Worm (Caenorhabditis elegans): ENCODE results near the gene ech-5.

ech-5 gene

ce11 chrIV:749557-749956 is 47.3 kb upstream of the ech-5 start:
- TF ChIP-seq mec-3 (tag; optimal IDR thresholded peaks at IDR 0.05; ENCODE audit: borderline replicate concordance) (no peak), unc-86 (tag; optimal IDR thresholded peaks at IDR 0.05) (no peak), hlh-15 (tag; optimal IDR thresholded peaks at IDR 0.05) (no peak)

- TF ChIP-seq ceh-18 (tag; optimal IDR thresholded peaks at IDR 0.05): no peak
- TF ChIP-seq ceh-14 (tag; optimal IDR thresholded peaks at IDR 0.05): no peak
- no peak for TF ChIP-seq ceh-34 (tag; optimal IDR thresholded peaks at IDR 0.05)
- TF ChIP-seq C38D4.7 (GFP tag; optimal IDR thresholded peaks at IDR 0.05): no peak
- no peak for TF ChIP-seq hlh-15 (tag; optimal IDR thresholded peaks at IDR 0.05)
- no peak for TF ChIP-seq ama-1 (optimal IDR thresholded peaks at IDR 0.05)
- TF ChIP-seq lin-11 (tag; optimal IDR thresholded peaks at IDR 0.05): no peak
- no peak for TF ChIP-seq sdc-2 (tag; optimal IDR thresholded peaks at IDR 0.05)
- TF ChIP-seq ceh-45 (GFP tag; IDR thresholded peaks at IDR 0.05): no peak
- TF ChIP-seq ttx-3 (tag; optimal IDR thresholded peaks at IDR 0.05): no peak
These were observed 42.4 kb upstream of the ech-5 start for ce11 chrIV:754357-754972.

- TF ChIP-seq che-1 (tag; optimal IDR thresholded peaks at IDR 0.05) (no peak), ceh-6 (GFP tag; optimal IDR thresholded peaks at IDR 0.05) (no peak), nhr-232 (tag; optimal IDR thresholded peaks at IDR 0.05) (no peak), fkh-6 (tag; optimal IDR thresholded peaks at IDR 0.05) (no peak), hlh-15 (tag; optimal IDR thresholded peaks at IDR 0.05) (no peak), ceh-22 (tag; optimal IDR thresholded peaks at IDR 0.05) (no peak), lim-6 (tag; optimal IDR thresholded peaks at IDR 0.05) (no peak)
These were observed 40.4 kb upstream of the ech-5 start, which contains the start of gene srt-23 for ce11 chrIV:756421-756820. Gene srt-23 (plus strand): TSS chrIV:756721.

ce11 chrIV:756956-757355 is 39.9 kb upstream of the ech-5 start:
- TF ChIP-seq hlh-6 (tag; optimal IDR thresholded peaks at IDR 0.05) (no peak), ama-1 (optimal IDR thresholded peaks at IDR 0.05) (no peak), unc-3 (GFP tag; conservative IDR thresholded peaks at IDR 0.05) (no peak), unc-3 (tag; optimal IDR thresholded peaks at IDR 0.05) (no peak), fax-1 (tag; optimal IDR thresholded peaks at IDR 0.05) (no peak), ceh-22 (tag; optimal IDR thresholded peaks at IDR 0.05) (no peak)

- no peak for TF ChIP-seq ets-4 (tag; optimal IDR thresholded peaks at IDR 0.05)
- no peak for TF ChIP-seq F13H6.1 (tag; optimal IDR thresholded peaks at IDR 0.05)
- TF ChIP-seq ahr-1 (tag; optimal IDR thresholded peaks at IDR 0.05): no peak
- TF ChIP-seq fkh-10 (GFP tag; optimal IDR thresholded peaks at IDR 0.05): no peak
- TF ChIP-seq hlh-13 (GFP tag; optimal IDR thresholded peaks at IDR 0.05): no peak
- TF ChIP-seq eyg-1 (tag; optimal IDR thresholded peaks at IDR 0.05): no peak
- no peak for TF ChIP-seq ceh-31 (tag; optimal IDR thresholded peaks at IDR 0.05)
- TF ChIP-seq dve-1 (tag; optimal IDR thresholded peaks at IDR 0.05): no peak
- TF ChIP-seq unc-3 (GFP tag; conservative IDR thresholded peaks at IDR 0.05): no peak
- TF ChIP-seq unc-3 (tag; optimal IDR thresholded peaks at IDR 0.05): no peak
- TF ChIP-seq K09A11.1 (tag; optimal IDR thresholded peaks at IDR 0.05; ENCODE audit: insufficient read depth): no peak
- no peak for TF ChIP-seq ttx-3 (tag; optimal IDR thresholded peaks at IDR 0.05)
- no peak for TF ChIP-seq fax-1 (tag; optimal IDR thresholded peaks at IDR 0.05)
- TF ChIP-seq hlh-6 (tag; optimal IDR thresholded peaks at IDR 0.05): no peak
- no peak for TF ChIP-seq pqm-1 (tag; optimal IDR thresholded peaks at IDR 0.05)
- no peak for TF ChIP-seq C08G9.2 (tag; optimal IDR thresholded peaks at IDR 0.05)
- TF ChIP-seq ref-2 (tag; optimal IDR thresholded peaks at IDR 0.05): no peak
- TF ChIP-seq ceh-19 (GFP tag; optimal IDR thresholded peaks at IDR 0.05): no peak
- no peak for TF ChIP-seq elt-4 (tag; optimal IDR thresholded peaks at IDR 0.05)
- no peak for TF ChIP-seq ceh-6 (GFP tag; optimal IDR thresholded peaks at IDR 0.05)
- TF ChIP-seq hlh-30 (tag; optimal IDR thresholded peaks at IDR 0.05; ENCODE audit: insufficient read depth): no peak
These were observed 39.3 kb upstream of the ech-5 start for ce11 chrIV:757548-757947.

Data from whole organism, late embryonic.